Worm (Caenorhabditis elegans) whole organism, L2 larva: ENCODE data around the gene Y54G2A.76.
A peak's percentile ranks its signal among the peaks of the same experiment; 100 is the strongest.
"Not testable (repeated sequence)": the region's sequence is repeated elsewhere in the genome, so short reads cannot be mapped to it uniquely, and the experiment has no call there.

ENCODE experiments used
- C34F6.9 ChIP-seq: fragments of 150-350 bp; optimal IDR thresholded peaks from 2 replicates; lab custom pipeline; 2014; ENCODE audit warnings: missing biosample characterization, missing genetic modification characterization
- F13H6.1 ChIP-seq: sonication (generic microtip); optimal IDR thresholded peaks from 2 replicates; lab custom pipeline; 2016; ENCODE audit warnings: missing genetic modification characterization, missing compliant biosample characterization
- Y55F3AM.14 ChIP-seq: fragments of 200-800 bp; sonication (Bioruptor generic); optimal IDR thresholded peaks from 2 replicates; lab custom pipeline; 2018; ENCODE audit warnings: mild to moderate bottlenecking, missing genetic modification characterization, missing compliant biosample characterization
- alr-1 ChIP-seq: fragments of 150-350 bp; optimal IDR thresholded peaks from 2 replicates; lab custom pipeline; 2014; ENCODE audit warnings: missing biosample characterization, missing genetic modification characterization
- aly-2 ChIP-seq: fragments of 150-350 bp; optimal IDR thresholded peaks from 2 replicates; lab custom pipeline; 2014; ENCODE audit warnings: missing biosample characterization, missing genetic modification characterization
- ama-1 ChIP-seq: fragments of 150-350 bp; optimal IDR thresholded peaks from 2 replicates; lab custom pipeline; 2018; ENCODE audit warnings: inconsistent platforms
- ceh-16 ChIP-seq: fragments of 150-350 bp; optimal IDR thresholded peaks from 2 replicates; lab custom pipeline; 2014; ENCODE audit warnings: missing biosample characterization, missing genetic modification characterization
- dmd-4 ChIP-seq: sonication (generic microtip); optimal IDR thresholded peaks from 2 replicates; lab custom pipeline; 2017; ENCODE audit warnings: missing biosample characterization, missing genetic modification characterization
- egl-27 ChIP-seq: sonication (generic microtip); optimal IDR thresholded peaks from 3 replicates; lab custom pipeline; 2017; ENCODE audit warnings: missing biosample characterization, missing genetic modification reagents, missing genetic modification characterization
- elt-1 ChIP-seq: fragments of 150-350 bp; optimal IDR thresholded peaks from 2 replicates; lab custom pipeline; 2014; ENCODE audit warnings: missing biosample characterization, missing genetic modification characterization
- elt-3 ChIP-seq: sonication (generic microtip); optimal IDR thresholded peaks from 2 replicates; lab custom pipeline; 2017; ENCODE audit warnings: missing biosample characterization, missing genetic modification characterization
- lin-11 ChIP-seq: fragments of 150-350 bp; sonication (generic microtip); optimal IDR thresholded peaks from 2 replicates; lab custom pipeline; 2014; ENCODE audit warnings: missing biosample characterization, missing genetic modification characterization, inconsistent platforms, mixed read lengths
- lin-13 ChIP-seq: fragments of 150-350 bp; optimal IDR thresholded peaks from 2 replicates; lab custom pipeline; 2014; ENCODE audit warnings: missing biosample characterization, missing genetic modification reagents, missing genetic modification characterization
- lsy-2 ChIP-seq, 2 experiments: fragments of 150-350 bp in 1 of 2; sonication (generic microtip) in 1 of 2; optimal IDR thresholded peaks; 2 replicates each; lab custom pipeline; 2014 to 2017; ENCODE audit warnings: missing biosample characterization in 2 of 2, missing genetic modification characterization in 2 of 2
- mbf-1 ChIP-seq: sonication (generic microtip); optimal IDR thresholded peaks from 2 replicates; lab custom pipeline; 2017; ENCODE audit warnings: missing biosample characterization, missing genetic modification characterization
- mdl-1 ChIP-seq, 2 experiments: fragments of 150-350 bp in 1 of 2; sonication (generic microtip) in 1 of 2; optimal IDR thresholded peaks; 2 replicates each; lab custom pipeline; 2017; ENCODE audit warnings: missing biosample characterization in 2 of 2, missing genetic modification characterization in 2 of 2
- nhr-129 ChIP-seq: fragments of 150-350 bp; optimal IDR thresholded peaks from 2 replicates; lab custom pipeline; 2014; ENCODE audit warnings: missing biosample characterization, missing genetic modification characterization
- nhr-23 ChIP-seq: fragments of 150-350 bp; optimal IDR thresholded peaks from 2 replicates; lab custom pipeline; 2014; ENCODE audit warnings: missing biosample characterization, missing genetic modification reagents, missing genetic modification characterization
- nhr-237 ChIP-seq: fragments of 150-350 bp; optimal IDR thresholded peaks from 2 replicates; lab custom pipeline; 2014; ENCODE audit warnings: missing biosample characterization, missing genetic modification characterization
- nhr-25 ChIP-seq: fragments of 150-350 bp; sonication (generic microtip); optimal IDR thresholded peaks from 3 replicates; lab custom pipeline; 2014; ENCODE audit warnings: missing biosample characterization, missing genetic modification characterization
- nhr-77 ChIP-seq: fragments of 150-350 bp; optimal IDR thresholded peaks from 2 replicates; lab custom pipeline; 2014; ENCODE audit warnings: missing biosample characterization, missing genetic modification characterization
- peb-1 ChIP-seq: fragments of 150-350 bp; optimal IDR thresholded peaks from 2 replicates; lab custom pipeline; 2014; ENCODE audit warnings: missing biosample characterization, missing genetic modification characterization
- skn-1 ChIP-seq: sonication (generic microtip); optimal IDR thresholded peaks from 2 replicates; lab custom pipeline; 2017; ENCODE audit warnings: missing biosample characterization, missing genetic modification characterization
- sma-9 ChIP-seq, 2 experiments: fragments of 150-350 bp in 1 of 2; sonication (generic microtip) in 1 of 2; optimal IDR thresholded peaks; 2 replicates each; lab custom pipeline; 2014 to 2016; ENCODE audit warnings: missing genetic modification characterization in 2 of 2, mild to moderate bottlenecking in 1 of 2, missing biosample characterization in 1 of 2, missing compliant biosample characterization in 1 of 2, missing genetic modification reagents in 1 of 2, moderate library complexity in 1 of 2
- snpc-4 ChIP-seq: fragments of 150-350 bp; optimal IDR thresholded peaks from 2 replicates; lab custom pipeline; 2014; ENCODE audit warnings: missing biosample characterization, missing genetic modification characterization
- unc-55 ChIP-seq: fragments of 150-350 bp; sonication (generic microtip); optimal IDR thresholded peaks from 3 replicates; lab custom pipeline; 2014; ENCODE audit warnings: missing biosample characterization, missing genetic modification reagents, missing genetic modification characterization
- unc-62 ChIP-seq: fragments of 150-350 bp; optimal IDR thresholded peaks from 2 replicates; lab custom pipeline; 2014; ENCODE audit warnings: missing biosample characterization, missing genetic modification reagents, missing genetic modification characterization
- zag-1 ChIP-seq: fragments of 150-350 bp; optimal IDR thresholded peaks from 2 replicates; lab custom pipeline; 2014; ENCODE audit warnings: missing biosample characterization, missing genetic modification characterization
- ztf-1 ChIP-seq: fragments of 200-800 bp; sonication (Bioruptor generic); conservative IDR thresholded peaks from 2 replicates; pipeline ENCODE4 v1.3.6; 2022; ENCODE audit warnings: missing genetic modification characterization, missing compliant biosample characterization
- ztf-11 ChIP-seq: sonication (generic microtip); optimal IDR thresholded peaks from 2 replicates; lab custom pipeline; 2017; ENCODE audit warnings: missing biosample characterization, missing genetic modification characterization
- ztf-4 ChIP-seq: fragments of 150-350 bp; optimal IDR thresholded peaks from 2 replicates; lab custom pipeline; 2014; ENCODE audit warnings: missing biosample characterization, missing genetic modification characterization

Gene Y54G2A.76

DNA sequence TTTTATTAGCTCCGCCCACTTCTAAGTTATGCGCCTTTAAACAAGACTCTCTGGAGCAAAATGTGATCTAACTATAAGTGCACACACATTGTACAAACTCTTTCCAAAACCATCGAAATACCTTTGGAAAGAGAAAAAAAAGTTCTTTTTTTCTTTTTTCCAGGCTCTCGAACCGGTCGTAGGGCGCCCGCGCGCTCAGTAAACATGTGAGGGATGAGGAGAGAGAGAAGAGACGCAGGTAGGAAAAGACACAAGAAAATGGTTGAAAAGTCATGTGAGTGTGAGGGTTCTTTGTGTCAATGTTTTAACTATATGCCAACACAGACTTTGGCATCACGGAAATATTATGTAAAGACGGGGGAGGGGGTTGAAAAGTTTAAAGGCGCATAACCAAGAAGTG is 34.7 kb upstream of the Y54G2A.76 start (continued):
- TF ChIP-seq nhr-237 (tag; lab: Kevin White, UChicago) (no peak), lin-13 (GFP tag; lab: Kevin White, UChicago) (peak; percentile 79), elt-3 (tag; lab: Kevin White, UChicago) (no peak), ztf-1 (no peak), mdl-1 (tag; optimal IDR thresholded peaks at IDR 0.05; lab: Kevin White, UChicago) (peak in 1 of 2 experiments; percentile 34), elt-1 (tag; lab: Kevin White, UChicago) (no peak), nhr-25 (tag; lab: Kevin White, UChicago) (peak; percentile 91), unc-62 (GFP tag; lab: Kevin White, UChicago) (no peak), lin-11 (tag; lab: Kevin White, UChicago) (no peak), Y55F3AM.14 (GFP tag; lab: Kevin White, UChicago) (peak; percentile 16), egl-27 (tag; lab: Kevin White, UChicago) (peak; percentile 36), ztf-11 (tag; lab: Kevin White, UChicago) (no peak), aly-2 (tag; lab: Kevin White, UChicago) (no peak), alr-1 (tag; lab: Kevin White, UChicago) (no peak), ztf-4 (tag; lab: Kevin White, UChicago) (no peak), mbf-1 (tag; lab: Kevin White, UChicago) (no peak), zag-1 (tag; lab: Kevin White, UChicago) (no peak), dmd-4 (tag; lab: Kevin White, UChicago) (no peak), ceh-16 (tag; lab: Kevin White, UChicago) (no peak), nhr-77 (tag; lab: Kevin White, UChicago) (no peak), skn-1 (tag; lab: Kevin White, UChicago) (no peak), ama-1 (lab: Kevin White, UChicago) (peak; percentile 84), nhr-23 (tag; lab: Kevin White, UChicago) (no peak), peb-1 (tag; lab: Kevin White, UChicago) (no peak), lsy-2 (tag; optimal IDR thresholded peaks at IDR 0.05; lab: Kevin White, UChicago) (peak in 1 of 2 experiments; percentile 82)

ce11 chrIV:2775992-2776630 is 33.1 kb upstream of the Y54G2A.76 start:
- TF ChIP-seq nhr-129 (peak; percentile 46), unc-55 (GFP tag; lab: Kevin White, UChicago) (peak; percentile 51), lsy-2 (tag; optimal IDR thresholded peaks at IDR 0.05; lab: Kevin White, UChicago) (peak in 1 of 2 experiments; percentile 52), C34F6.9 (tag; lab: Kevin White, UChicago) (peak; percentile 45), F13H6.1 (tag; lab: Kevin White, UChicago) (peak; percentile 71), Y55F3AM.14 (GFP tag; lab: Kevin White, UChicago) (no peak), ztf-4 (tag; lab: Kevin White, UChicago) (no peak), sma-9 (GFP tag; optimal IDR thresholded peaks at IDR 0.05; lab: Kevin White, UChicago) (peak; percentile 72), sma-9 (tag; optimal IDR thresholded peaks at IDR 0.05; lab: Kevin White, UChicago) (no peak), peb-1 (tag; lab: Kevin White, UChicago) (peak; percentile 6)

DNA sequence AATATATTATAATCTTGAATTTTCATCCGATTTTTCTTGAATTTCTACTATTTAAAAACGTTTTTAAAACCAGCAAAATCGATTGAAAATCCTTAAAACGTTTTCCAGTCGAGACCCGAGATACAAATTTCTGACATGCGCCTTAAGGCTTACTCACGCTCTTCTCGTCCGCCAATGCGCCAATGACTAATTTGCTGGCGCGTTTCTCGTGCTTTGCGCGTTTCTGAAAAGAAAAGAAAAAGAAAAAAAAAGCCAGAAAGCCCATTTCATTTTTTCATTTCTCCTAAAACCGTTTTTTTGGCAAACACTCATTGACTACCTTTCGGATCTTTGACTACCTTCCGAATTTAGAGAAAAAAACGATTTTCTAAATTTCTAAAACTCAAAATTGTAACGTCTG is 32.5 kb upstream of the Y54G2A.76 start:
- peak; percentile 1 for TF ChIP-seq unc-55 (GFP tag; lab: Kevin White, UChicago)
- no peak for TF ChIP-seq ceh-16 (tag; lab: Kevin White, UChicago)
- TF ChIP-seq, all 48 proteins: peak for 1

ce11 chrIV:2777841-2778240 is 31.4 kb upstream of the Y54G2A.76 start, which contains the start of gene Y54G2A.72:
TSS of gene Y54G2A.72 (plus strand) at chrIV:2778141.
- TF ChIP-seq peb-1 (tag; lab: Kevin White, UChicago); ceh-16 (tag; lab: Kevin White, UChicago); unc-55 (GFP tag; lab: Kevin White, UChicago): not testable (repeated sequence)

DNA sequence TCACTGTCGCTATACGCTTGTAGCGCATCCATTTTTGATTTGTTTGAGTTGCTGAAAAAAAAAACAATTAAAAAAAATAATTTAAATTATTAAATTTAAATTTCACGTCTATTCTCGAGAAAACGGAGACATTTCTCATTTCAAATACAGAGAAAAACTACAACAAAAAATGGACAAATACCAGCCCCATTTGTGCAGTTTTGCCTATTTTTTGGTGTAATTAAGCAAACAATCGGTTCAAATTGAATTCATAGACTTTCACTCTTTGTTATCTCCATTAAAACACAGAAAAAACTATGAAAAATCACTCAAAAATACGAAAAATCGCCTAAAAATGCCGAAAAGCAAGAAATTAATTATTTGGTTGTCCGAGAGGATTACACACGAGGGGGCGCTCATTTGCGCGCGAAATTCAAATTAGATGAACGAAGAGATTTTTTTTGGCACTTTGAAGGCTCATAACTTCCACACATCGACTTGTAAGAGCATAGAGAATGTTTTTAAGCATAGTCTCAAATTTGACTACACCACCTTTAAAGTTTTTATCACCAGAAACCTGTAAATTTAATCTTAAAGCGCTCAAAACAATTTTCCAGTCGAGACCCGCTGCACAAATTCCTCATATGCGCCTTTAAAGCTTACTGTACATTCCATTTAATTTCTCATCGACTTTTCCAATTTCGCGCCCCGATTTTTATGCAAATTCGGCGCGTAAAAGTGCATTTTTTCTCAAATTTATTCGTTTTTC is 26.2 kb upstream of the Y54G2A.76 start, which contains the start of gene Y54G2A.12:
TSS of gene Y54G2A.12 (minus strand) at position 51 of the 748 bp plus-strand sequence.
- no peak for TF ChIP-seq snpc-4
- TF ChIP-seq mbf-1 (tag; lab: Kevin White, UChicago): no peak
- TF ChIP-seq ztf-4 (tag; lab: Kevin White, UChicago): no peak
- no peak for TF ChIP-seq alr-1 (tag; lab: Kevin White, UChicago)
